Fruit fly (Drosophila melanogaster): ENCODE results near the gene Tctp.
A peak's percentile ranks its signal among the peaks of the same experiment; 100 is the strongest.

The Tctp gene

dm6 chr3R:11200885-11201421, 9.1 kb upstream of the Tctp start (continued):
- peak; percentile 47 for TF ChIP-seq CG6792 (GFP tag; optimal IDR thresholded peaks at IDR 0.05)
- peak; percentile 62 for TF ChIP-seq CG10631 (GFP tag; optimal IDR thresholded peaks at IDR 0.05)
- TF ChIP-seq Hr38 (GFP tag; optimal IDR thresholded peaks at IDR 0.05): no peak
- peak; percentile 47 for TF ChIP-seq CG16779 (tag; optimal IDR thresholded peaks at IDR 0.05)
- TF ChIP-seq CG34406 (GFP tag; optimal IDR thresholded peaks at IDR 0.05): peak; percentile 66
- 0 out of 2 replicates have a peak, but pooled peaks have one; percentile 34 for TF ChIP-seq Gug (GFP tag; IDR thresholded peaks at IDR 0.05)
- peak; percentile 58 for TF ChIP-seq CG3919 (GFP tag; optimal IDR thresholded peaks at IDR 0.05)
- peak; percentile 71; the same call in 1 of the 3 replicates for TF ChIP-seq CG6163 (GFP tag; IDR thresholded peaks at IDR 0.05)
- no peak for TF ChIP-seq CG1621 (tag; optimal IDR thresholded peaks at IDR 0.05)
- TF ChIP-seq salr (GFP tag; optimal IDR thresholded peaks at IDR 0.05): peak in 1 of 2 experiments; percentile 41
- peak; percentile 66 for TF ChIP-seq CG15336 (GFP tag; IDR thresholded peaks at IDR 0.05)
- TF ChIP-seq Hr4 (GFP tag; optimal IDR thresholded peaks at IDR 0.05): peak; percentile 61
- TF ChIP-seq CG8632 (GFP tag; optimal IDR thresholded peaks at IDR 0.05): peak; percentile 59
- TF ChIP-seq CG6276 (GFP tag; optimal IDR thresholded peaks at IDR 0.05): peak; percentile 42
- TF ChIP-seq topi (GFP tag; optimal IDR thresholded peaks at IDR 0.05): peak; percentile 68
- peak; percentile 98 for TF ChIP-seq vri (GFP tag; optimal IDR thresholded peaks at IDR 0.05)
- no peak for TF ChIP-seq CG6854 (GFP tag; optimal IDR thresholded peaks at IDR 0.05)
- peak; percentile 42 for TF ChIP-seq CG11902 (GFP tag; optimal IDR thresholded peaks at IDR 0.05)
- TF ChIP-seq achi (GFP tag; optimal IDR thresholded peaks at IDR 0.05): peak; percentile 59
- TF ChIP-seq CG32006 (GFP tag; optimal IDR thresholded peaks at IDR 0.05): peak; percentile 71

dm6 chr3R:11208766-11209331, 1.2 kb upstream of the Tctp start:
- TF ChIP-seq eg (GFP tag; IDR thresholded peaks at IDR 0.05) (no peak), Hr4 (GFP tag; optimal IDR thresholded peaks at IDR 0.05) (no peak), Sox15 (GFP tag; optimal IDR thresholded peaks at IDR 0.05) (no peak), CG8319 (GFP tag; optimal IDR thresholded peaks at IDR 0.05) (no peak), Blimp-1 (GFP tag; optimal IDR thresholded peaks at IDR 0.05) (no peak), CG8119 (GFP tag; IDR thresholded peaks at IDR 0.05) (no peak), Ets21C (GFP tag; optimal IDR thresholded peaks at IDR 0.05) (no peak), ss (GFP tag; optimal IDR thresholded peaks at IDR 0.05) (peak in 1 of 2 experiments; percentile 58), OdsH (GFP tag; optimal IDR thresholded peaks at IDR 0.05) (no peak), Eip75B (GFP tag; optimal IDR thresholded peaks at IDR 0.05) (no peak), Eip78C (GFP tag) (peak; percentile 93), CG34406 (GFP tag; optimal IDR thresholded peaks at IDR 0.05) (no peak), Eip93F (GFP tag; optimal IDR thresholded peaks at IDR 0.05) (no peak), vri (GFP tag; optimal IDR thresholded peaks at IDR 0.05) (peak; percentile 71), topi (GFP tag; optimal IDR thresholded peaks at IDR 0.05) (peak; percentile 23), CG11762 (GFP tag; optimal IDR thresholded peaks at IDR 0.05; ENCODE audit: insufficient read depth) (no peak), CG6792 (GFP tag; optimal IDR thresholded peaks at IDR 0.05) (no peak), CG9139 (GFP tag; optimal IDR thresholded peaks at IDR 0.05) (peak; percentile 77), esn (GFP tag; optimal IDR thresholded peaks at IDR 0.05) (no peak), Hr38 (GFP tag; optimal IDR thresholded peaks at IDR 0.05) (no peak), Smox (GFP tag; optimal IDR thresholded peaks at IDR 0.05) (no peak), fkh (GFP tag; optimal IDR thresholded peaks at IDR 0.05) (peak; percentile 23)

- TF ChIP-seq CG7368 (GFP tag; optimal IDR thresholded peaks at IDR 0.05) (peak; percentile 43), Sox15 (GFP tag; optimal IDR thresholded peaks at IDR 0.05) (peak; percentile 62), eg (GFP tag; IDR thresholded peaks at IDR 0.05) (peak; percentile 80), CG4318 (GFP tag; optimal IDR thresholded peaks at IDR 0.05) (no peak), CG32006 (GFP tag; optimal IDR thresholded peaks at IDR 0.05) (peak; percentile 65), acj6 (GFP tag; optimal IDR thresholded peaks at IDR 0.05) (peak; percentile 64), Eip75B (GFP tag; optimal IDR thresholded peaks at IDR 0.05) (peak; percentile 76), Lpt (GFP tag; optimal IDR thresholded peaks at IDR 0.05) (peak; percentile 36), fkh (GFP tag; optimal IDR thresholded peaks at IDR 0.05) (no peak), net (GFP tag; optimal IDR thresholded peaks at IDR 0.05) (peak; percentile 72), Gug (GFP tag; IDR thresholded peaks at IDR 0.05) (peak; percentile 55), CG8119 (GFP tag; IDR thresholded peaks at IDR 0.05) (peak; percentile 53; the same call in 2 of the 3 replicates), dac (GFP tag; optimal IDR thresholded peaks at IDR 0.05) (peak; percentile 21), CG8632 (GFP tag; optimal IDR thresholded peaks at IDR 0.05) (peak; percentile 54), vri (GFP tag; optimal IDR thresholded peaks at IDR 0.05) (peak; percentile 39), CG6808 (GFP tag; optimal IDR thresholded peaks at IDR 0.05) (peak; percentile 14), CG34406 (GFP tag; optimal IDR thresholded peaks at IDR 0.05) (peak; percentile 48), CG31627 (GFP tag; optimal IDR thresholded peaks at IDR 0.05) (peak; percentile 83), CG3919 (GFP tag; optimal IDR thresholded peaks at IDR 0.05) (peak; percentile 72)
These were observed 1.4 kb downstream of the Tctp start for dm6 chr3R:11211291-11212061.
